Worm (Caenorhabditis elegans) whole organism, L1 larva: ENCODE results near the gene C46F2.1.

ENCODE experiments used
- aly-2 ChIP-seq: fragments of 150-350 bp; optimal IDR thresholded peaks from 2 replicates; lab custom pipeline; 2014; ENCODE audit warnings: missing biosample characterization, missing genetic modification characterization
- lsy-2 ChIP-seq, 2 experiments: fragments of 150-350 bp; optimal IDR thresholded peaks; 2 replicates each; lab custom pipeline; 2014; ENCODE audit warnings: missing biosample characterization in 2 of 2, missing genetic modification characterization in 2 of 2
- nhr-12 ChIP-seq: sonication (generic microtip); optimal IDR thresholded peaks from 2 replicates; lab custom pipeline; 2017; ENCODE audit warnings: missing biosample characterization, missing genetic modification characterization
- snu-23 ChIP-seq: sonication (generic microtip); optimal IDR thresholded peaks from 2 replicates; lab custom pipeline; 2016; ENCODE audit warnings: missing genetic modification characterization, missing compliant biosample characterization

DNA sequence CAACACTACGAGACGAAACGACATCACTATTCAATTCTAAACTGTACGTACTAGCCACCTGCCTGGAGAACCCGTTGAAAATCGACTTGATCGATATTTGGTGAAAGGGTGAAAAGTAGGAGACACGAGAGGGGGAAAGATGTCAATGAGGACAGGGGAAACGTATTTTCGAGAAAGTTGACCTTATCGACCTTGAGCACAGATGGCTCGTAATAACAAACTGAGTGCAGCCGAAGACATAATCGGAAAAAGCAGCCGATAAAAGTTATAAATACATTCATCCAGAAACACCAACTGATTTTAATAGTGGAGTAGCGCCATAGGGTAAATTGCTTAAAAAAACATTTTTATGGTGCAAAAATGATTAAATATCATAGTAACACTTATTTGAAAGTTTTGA is 17.8 kb upstream of the C46F2.1 start:
- TF ChIP-seq snu-23 (GFP tag; lab: Kevin White, UChicago) (no peak), nhr-12 (tag; lab: Kevin White, UChicago) (no peak), aly-2 (tag; lab: Kevin White, UChicago) (no peak), lsy-2 (tag; optimal IDR thresholded peaks at IDR 0.05; lab: Kevin White, UChicago) (no peak)
